Fruit fly (Drosophila melanogaster): ENCODE measurements around the gene CG32152.

The CG32152 gene

DNA sequence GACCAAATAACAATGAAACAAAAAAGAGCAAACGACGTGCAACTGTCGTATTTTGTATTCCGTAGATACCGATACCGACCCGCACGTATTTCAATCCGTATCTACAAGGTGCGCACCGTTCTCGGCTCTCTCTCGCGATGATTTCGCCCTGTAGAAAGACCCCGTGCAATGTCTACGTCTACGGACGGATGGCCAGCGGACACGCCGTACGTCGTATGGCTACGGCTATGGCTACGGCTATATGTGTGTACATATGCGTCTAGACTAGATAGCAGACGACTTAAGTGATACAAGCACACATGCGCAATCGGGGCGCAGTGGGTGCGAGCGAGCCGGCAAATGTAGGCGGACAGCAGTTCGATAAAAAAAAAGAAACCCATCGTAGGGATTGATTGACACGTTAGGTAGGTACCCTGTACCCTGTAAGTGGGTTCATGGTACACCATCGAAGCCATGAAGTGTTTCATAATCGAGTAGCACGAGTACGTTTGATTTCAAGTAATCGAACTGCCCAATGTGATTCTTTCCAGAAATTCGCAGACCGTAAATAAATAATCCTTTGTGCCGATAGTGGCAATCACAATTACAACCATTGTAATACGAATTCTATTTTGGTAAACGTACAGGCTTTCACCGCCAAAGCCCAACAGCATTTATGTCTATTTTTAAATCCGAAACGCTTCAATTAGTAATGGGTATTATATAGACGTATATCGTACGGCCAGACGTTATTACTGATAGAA is 5.8 kb upstream of the CG32152 start (continued):
- TF ChIP-seq CG2116 (GFP tag; optimal IDR thresholded peaks at IDR 0.05) (no peak), gce (GFP tag; IDR thresholded peaks at IDR 0.05) (no peak), MESR4 (GFP tag; optimal IDR thresholded peaks at IDR 0.05) (no peak), Awh (GFP tag; IDR thresholded peaks at IDR 0.05) (no peak), HmgD (GFP tag; optimal IDR thresholded peaks at IDR 0.05) (no peak), row (GFP tag; IDR thresholded peaks at IDR 0.05) (peak; percentile 80), CG7786 (GFP tag; optimal IDR thresholded peaks at IDR 0.05) (peak; percentile 42), fru (optimal IDR thresholded peaks at IDR 0.05) (no peak), CG31224 (GFP tag; IDR thresholded peaks at IDR 0.05) (peak; percentile 37; the same call in 1 of the 2 replicates), Dip2 (GFP tag; IDR thresholded peaks at IDR 0.05) (no peak), CG11456 (GFP tag; IDR thresholded peaks at IDR 0.05) (no peak), CkIIα-i1 (GFP tag; IDR thresholded peaks at IDR 0.05) (no peak), CG6791 (GFP tag; IDR thresholded peaks at IDR 0.05; ENCODE audit: partially characterized antibody) (no peak), Oli (tag; optimal IDR thresholded peaks at IDR 0.05) (peak; percentile 34), pfk (GFP tag; optimal IDR thresholded peaks at IDR 0.05) (no peak), ATbp (GFP tag; optimal IDR thresholded peaks at IDR 0.05) (no peak), sna (GFP tag; IDR thresholded peaks at IDR 0.05; ENCODE audit: partially characterized antibody) (no peak), pum (GFP tag; optimal IDR thresholded peaks at IDR 0.05) (no peak), Nf-YB (GFP tag; optimal IDR thresholded peaks at IDR 0.05) (no peak), Dp (GFP tag; optimal IDR thresholded peaks at IDR 0.05) (no peak), sqz (GFP tag; optimal IDR thresholded peaks at IDR 0.05) (peak; percentile 47), CG13123 (GFP tag; optimal IDR thresholded peaks at IDR 0.05) (no peak), CG13624 (GFP tag; optimal IDR thresholded peaks at IDR 0.05) (no peak), kay (GFP tag; optimal IDR thresholded peaks at IDR 0.05) (no peak), CG14965 (GFP tag; optimal IDR thresholded peaks at IDR 0.05; ENCODE audit: borderline replicate concordance) (no peak), NFAT (GFP tag; IDR thresholded peaks at IDR 0.05) (no peak; the same call in 1 of the 2 replicates), CG15479 (GFP tag; optimal IDR thresholded peaks at IDR 0.05) (peak; percentile 23), CG10431 (GFP tag; optimal IDR thresholded peaks at IDR 0.05) (no peak), CG18619 (GFP tag; optimal IDR thresholded peaks at IDR 0.05) (peak; percentile 41), CG4328 (GFP tag; optimal IDR thresholded peaks at IDR 0.05) (peak; percentile 27), CG18262 (tag; optimal IDR thresholded peaks at IDR 0.05) (no peak), Ravus (GFP tag; IDR thresholded peaks at IDR 0.05) (no peak), ro (GFP tag; IDR thresholded peaks at IDR 0.05) (no peak), ap (GFP tag; IDR thresholded peaks at IDR 0.05) (no peak), p53 (GFP tag; optimal IDR thresholded peaks at IDR 0.05) (no peak), YL-1 (GFP tag; optimal IDR thresholded peaks at IDR 0.05) (no peak), CG2202 (tag; optimal IDR thresholded peaks at IDR 0.05) (no peak), CG7987 (GFP tag; optimal IDR thresholded peaks at IDR 0.05) (peak; percentile 11), bsh (GFP tag; optimal IDR thresholded peaks at IDR 0.05) (no peak), Max (GFP tag; optimal IDR thresholded peaks at IDR 0.05) (no peak)

DNA sequence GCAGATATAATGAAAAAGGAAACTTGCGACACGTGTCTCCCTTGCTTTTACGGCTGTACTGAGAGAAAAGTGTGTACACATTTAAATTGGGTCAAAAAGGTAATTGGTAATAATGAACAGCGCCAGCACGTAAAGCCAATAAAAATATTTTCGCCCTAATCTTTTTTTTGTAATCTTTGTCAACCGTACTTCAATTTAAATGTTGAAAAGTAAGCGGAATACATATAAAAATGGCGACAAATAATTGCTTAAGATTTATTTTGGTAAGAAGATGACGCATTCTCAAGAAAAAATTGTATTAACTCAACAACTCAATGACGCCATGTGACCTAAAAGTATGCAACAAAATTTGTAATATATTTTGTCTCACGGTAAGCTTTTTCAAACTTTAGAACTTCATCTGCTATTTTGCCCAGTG is 4.0 kb upstream of the CG32152 start:
- TF ChIP-seq Doc2 (GFP tag; IDR thresholded peaks at IDR 0.05) (no peak), trh (GFP tag; optimal IDR thresholded peaks at IDR 0.05) (no peak), dysf (GFP tag; IDR thresholded peaks at IDR 0.05) (peak; percentile 23; the same call in 1 of the 3 replicates), chm (GFP tag; IDR thresholded peaks at IDR 0.05) (no peak), CG2199 (GFP tag; IDR thresholded peaks at IDR 0.05) (no peak), Nf-YA (GFP tag; IDR thresholded peaks at IDR 0.05) (no peak), CG7745 (tag; optimal IDR thresholded peaks at IDR 0.05) (no peak), Ets65A (GFP tag) (peak; percentile 90), nom (GFP tag; optimal IDR thresholded peaks at IDR 0.05) (no peak), unpg (GFP tag; optimal IDR thresholded peaks at IDR 0.05) (no peak), Usf (GFP tag; optimal IDR thresholded peaks at IDR 0.05) (no peak), Trl (optimal IDR thresholded peaks at IDR 0.05) (no peak), Trl (GFP tag; optimal IDR thresholded peaks at IDR 0.05) (no peak), CG18599 (GFP tag; optimal IDR thresholded peaks at IDR 0.05) (peak; percentile 68)
